Worm (Caenorhabditis elegans): Measurements from ENCODE around the gene T19D7.7.

DNA sequence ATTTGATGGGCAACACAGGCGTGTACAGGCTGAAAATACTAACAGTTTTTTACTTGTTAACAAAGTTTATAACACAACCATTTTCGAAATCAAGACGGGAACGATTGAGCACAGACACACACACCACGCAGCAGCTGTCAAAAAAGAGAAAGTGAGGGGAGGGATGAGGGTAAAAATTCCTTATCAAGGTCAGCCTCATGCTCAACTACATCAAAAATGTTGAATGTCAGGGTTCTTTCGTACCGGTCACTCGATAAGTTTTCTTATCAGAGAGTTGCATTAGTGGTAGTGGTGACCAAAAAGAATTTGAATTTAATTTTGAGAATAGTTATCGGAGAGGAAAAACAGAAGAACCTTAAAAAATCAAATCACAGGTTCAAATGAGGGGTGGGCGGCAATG lies 10.2 kb downstream of the T19D7.7 start, which contains the start of gene T19D7.6:
- no peak for TF ChIP-seq flt-1 (GFP tag; IDR thresholded peaks at IDR 0.05)
- TF ChIP-seq F13C5.2 (tag; optimal IDR thresholded peaks at IDR 0.05): no peak
- no peak for TF ChIP-seq ama-1 (optimal IDR thresholded peaks at IDR 0.05)
- no peak for TF ChIP-seq pes-1 (GFP tag; IDR thresholded peaks at IDR 0.05)
